Worm (Caenorhabditis elegans) whole organism, early embryonic: ENCODE data around the gene H28G03.3.

ENCODE experiments used
- F13C5.2 ChIP-seq: sonication (generic microtip); optimal IDR thresholded peaks from 2 replicates; lab custom pipeline; 2017; ENCODE audit warnings: mild to moderate bottlenecking, missing genetic modification characterization, inconsistent platforms, missing compliant biosample characterization
- ama-1 ChIP-seq: fragments of 150-350 bp; optimal IDR thresholded peaks from 2 replicates; lab custom pipeline; 2014
- ceh-36 ChIP-seq: sonication (generic microtip); optimal IDR thresholded peaks from 2 replicates; lab custom pipeline; 2016; ENCODE audit warnings: missing genetic modification characterization, inconsistent platforms, missing compliant biosample characterization
- flt-1 ChIP-seq: fragments of 200-800 bp; sonication (Bioruptor generic); IDR thresholded peaks from 2 replicates; pipeline ENCODE4 v1.3.6; 2022; ENCODE audit warnings: missing genetic modification characterization, missing compliant biosample characterization
- tbx-37 ChIP-seq: fragments of 200-800 bp; sonication (Bioruptor generic); conservative IDR thresholded peaks from 2 replicates; pipeline ENCODE4 v1.3.6; 2022; ENCODE audit warnings: missing genetic modification reagents, missing genetic modification characterization, missing compliant biosample characterization

DNA sequence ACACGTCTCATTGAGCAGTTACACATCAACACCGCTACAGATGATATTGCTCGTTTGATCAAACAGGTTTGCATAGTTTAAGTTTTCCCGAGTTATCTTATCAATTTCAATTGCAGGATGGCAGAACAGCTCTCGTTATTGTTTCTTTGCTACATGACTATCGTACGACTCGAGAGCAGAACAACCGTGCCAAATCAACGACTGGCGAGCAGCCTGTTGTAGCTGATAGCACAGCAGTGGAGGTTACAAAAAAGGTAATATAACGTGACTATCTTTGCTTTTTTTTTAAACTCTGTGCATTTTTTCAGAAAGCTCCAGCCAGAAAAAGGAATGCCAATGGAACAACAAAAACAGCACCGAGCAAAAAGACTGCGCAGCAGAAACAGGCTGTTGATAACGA lies 23.8 kb downstream of the H28G03.3 start:
- TF ChIP-seq flt-1 (GFP tag; lab: Robert Waterston, UW), result no peak
- TF ChIP-seq tbx-37 (GFP tag; lab: Robert Waterston, UW), result no peak
- TF ChIP-seq F13C5.2, result no peak
- no peak for TF ChIP-seq ama-1 (lab: Kevin White, UChicago)
- no peak for TF ChIP-seq ceh-36 (tag; lab: Kevin White, UChicago)
